Worm (Caenorhabditis elegans) whole organism, mixed stage, embryonic: ENCODE results near the gene ncl-1.

Source experiments
- M03D4.4 ChIP-seq: sonication (generic microtip); optimal IDR thresholded peaks from 2 replicates; lab custom pipeline; 2017; ENCODE audit warnings: mild to moderate bottlenecking, missing genetic modification characterization, missing compliant biosample characterization
- bed-3 ChIP-seq: fragments of 200-800 bp; sonication (Bioruptor generic); optimal IDR thresholded peaks from 3 replicates; lab custom pipeline; 2018; ENCODE audit warnings: mild to moderate bottlenecking, missing genetic modification characterization, moderate library complexity, missing compliant biosample characterization
- blmp-1 ChIP-seq: fragments of 150-350 bp; optimal IDR thresholded peaks from 2 replicates; lab custom pipeline; 2014; ENCODE audit warnings: missing biosample characterization, missing genetic modification characterization
- ceh-39 ChIP-seq: fragments of 150-350 bp; optimal IDR thresholded peaks from 2 replicates; lab custom pipeline; 2014; ENCODE audit warnings: missing biosample characterization, missing genetic modification characterization
- ceh-43 ChIP-seq: fragments of 200-800 bp; sonication (Bioruptor generic); optimal IDR thresholded peaks from 2 replicates; lab custom pipeline; 2018; ENCODE audit warnings: mild to moderate bottlenecking, missing genetic modification characterization, moderate library complexity, missing compliant biosample characterization
- ceh-83 ChIP-seq: fragments of 200-800 bp; sonication (Bioruptor generic); optimal IDR thresholded peaks from 2 replicates; lab custom pipeline; 2018; ENCODE audit warnings: mild to moderate bottlenecking, missing genetic modification characterization, missing compliant biosample characterization
- ces-1 ChIP-seq: fragments of 150-350 bp; optimal IDR thresholded peaks from 2 replicates; lab custom pipeline; 2014; ENCODE audit warnings: missing biosample characterization, missing genetic modification reagents, missing genetic modification characterization
- drap-1 ChIP-seq: fragments of 200-800 bp; sonication (Bioruptor generic); optimal IDR thresholded peaks from 3 replicates; lab custom pipeline; 2018; ENCODE audit warnings: mild to moderate bottlenecking, missing genetic modification characterization, missing compliant biosample characterization
- elt-1 ChIP-seq: sonication (generic microtip); optimal IDR thresholded peaks from 2 replicates; lab custom pipeline; 2017; ENCODE audit warnings: missing genetic modification characterization, mild to moderate bottlenecking, missing compliant biosample characterization, antibody characterized with exemption, moderate library complexity, borderline replicate concordance; ENCODE audit not compliant: insufficient read depth
- elt-3 ChIP-seq: fragments of 150-350 bp; optimal IDR thresholded peaks from 2 replicates; lab custom pipeline; 2014; ENCODE audit warnings: missing biosample characterization, missing genetic modification characterization
- ham-2 ChIP-seq: fragments of 200-800 bp; sonication (Bioruptor generic); optimal IDR thresholded peaks from 2 replicates; lab custom pipeline; 2018; ENCODE audit warnings: mild to moderate bottlenecking, missing genetic modification characterization, missing compliant biosample characterization
- hlh-1 ChIP-seq: fragments of 150-350 bp; optimal IDR thresholded peaks from 2 replicates; lab custom pipeline; 2014; ENCODE audit warnings: missing biosample characterization, missing genetic modification reagents, missing genetic modification characterization
- lin-13 ChIP-seq: fragments of 150-350 bp; optimal IDR thresholded peaks from 2 replicates; lab custom pipeline; 2014; ENCODE audit warnings: missing biosample characterization, missing genetic modification characterization
- lin-32 ChIP-seq: fragments of 200-800 bp; sonication (Bioruptor generic); optimal IDR thresholded peaks from 2 replicates; lab custom pipeline; 2018; ENCODE audit warnings: mild to moderate bottlenecking, missing genetic modification characterization, missing compliant biosample characterization
- lsy-2 ChIP-seq: fragments of 150-350 bp; optimal IDR thresholded peaks from 2 replicates; lab custom pipeline; 2014; ENCODE audit warnings: missing biosample characterization, missing genetic modification characterization
- mab-5 ChIP-seq: fragments of 150-350 bp; optimal IDR thresholded peaks from 2 replicates; lab custom pipeline; 2014; ENCODE audit warnings: missing biosample characterization, missing genetic modification characterization
- mls-2 ChIP-seq: sonication (generic microtip); optimal IDR thresholded peaks from 2 replicates; lab custom pipeline; 2016; ENCODE audit warnings: mild to moderate bottlenecking, missing genetic modification characterization, moderate library complexity, missing compliant biosample characterization
- nhr-12 ChIP-seq: fragments of 150-350 bp; optimal IDR thresholded peaks from 2 replicates; lab custom pipeline; 2014; ENCODE audit warnings: missing biosample characterization, missing genetic modification characterization
- nhr-2 ChIP-seq: fragments of 150-350 bp; optimal IDR thresholded peaks from 2 replicates; lab custom pipeline; 2014; ENCODE audit warnings: missing biosample characterization, missing genetic modification characterization
- nhr-237 ChIP-seq: fragments of 150-350 bp; optimal IDR thresholded peaks from 2 replicates; lab custom pipeline; 2014; ENCODE audit warnings: missing biosample characterization, missing genetic modification characterization
- nhr-28 ChIP-seq: fragments of 150-350 bp; optimal IDR thresholded peaks from 2 replicates; lab custom pipeline; 2014; ENCODE audit warnings: missing biosample characterization, missing genetic modification characterization
- nhr-76 ChIP-seq: sonication (generic microtip); optimal IDR thresholded peaks from 2 replicates; lab custom pipeline; 2017; ENCODE audit warnings: missing biosample characterization, missing genetic modification characterization
- pha-4 ChIP-seq: fragments of 150-350 bp; optimal IDR thresholded peaks from 2 replicates; lab custom pipeline; 2018; ENCODE audit warnings: missing biosample characterization, missing genetic modification reagents, missing genetic modification characterization
- snpc-4 ChIP-seq: fragments of 150-350 bp; optimal IDR thresholded peaks from 2 replicates; lab custom pipeline; 2014; ENCODE audit warnings: missing biosample characterization, missing genetic modification characterization
- sptf-1 ChIP-seq: sonication (generic microtip); optimal IDR thresholded peaks from 2 replicates; lab custom pipeline; 2017; ENCODE audit warnings: mild to moderate bottlenecking, missing genetic modification characterization, moderate library complexity, missing compliant biosample characterization
- tbx-8 ChIP-seq: fragments of 200-800 bp; sonication (Bioruptor generic); optimal IDR thresholded peaks from 2 replicates; lab custom pipeline; 2018; ENCODE audit warnings: mild to moderate bottlenecking, missing genetic modification characterization, moderate library complexity, missing compliant biosample characterization
- unc-62 ChIP-seq: fragments of 150-350 bp; optimal IDR thresholded peaks from 2 replicates; lab custom pipeline; 2014; ENCODE audit warnings: missing biosample characterization, missing genetic modification reagents, missing genetic modification characterization
- zip-8 ChIP-seq: fragments of 150-350 bp; optimal IDR thresholded peaks from 2 replicates; lab custom pipeline; 2014; ENCODE audit warnings: missing biosample characterization, missing genetic modification characterization
- ztf-11 ChIP-seq: fragments of 150-350 bp; optimal IDR thresholded peaks from 2 replicates; lab custom pipeline; 2014; ENCODE audit warnings: missing biosample characterization, missing genetic modification characterization

ncl-1 gene

ce11 chrIII:7721513-7721912, 2.0 kb downstream of the ncl-1 start:
- TF ChIP-seq ceh-83 (GFP tag; lab: Kevin White, UChicago) (no peak), ztf-11 (tag; lab: Kevin White, UChicago) (no peak), sptf-1 (tag; lab: Kevin White, UChicago) (no peak), mls-2 (no peak)

ce11 chrIII:7722411-7722810, 2.9 kb downstream of the ncl-1 start:
- TF ChIP-seq ceh-39 (tag; lab: Kevin White, UChicago) (no peak), ces-1 (GFP tag; lab: Kevin White, UChicago) (no peak), ceh-43 (GFP tag; lab: Kevin White, UChicago) (no peak), nhr-2 (tag; lab: Kevin White, UChicago) (no peak), pha-4 (no peak), zip-8 (no peak), snpc-4 (no peak), elt-3 (no peak), tbx-8 (GFP tag; lab: Kevin White, UChicago) (no peak), nhr-12 (tag; lab: Kevin White, UChicago) (no peak), nhr-28 (no peak), hlh-1 (tag; lab: Kevin White, UChicago) (no peak), drap-1 (no peak), ztf-11 (tag; lab: Kevin White, UChicago) (no peak), sptf-1 (tag; lab: Kevin White, UChicago) (no peak)

ce11 chrIII:7722999-7723398, 3.5 kb downstream of the ncl-1 start:
- no peak for TF ChIP-seq nhr-76 (tag; lab: Kevin White, UChicago)
- no peak for TF ChIP-seq hlh-1 (tag; lab: Kevin White, UChicago)
- no peak for TF ChIP-seq M03D4.4 (tag; lab: Kevin White, UChicago)
- no peak for TF ChIP-seq ces-1 (GFP tag; lab: Kevin White, UChicago)
- no peak for TF ChIP-seq nhr-237 (tag; lab: Kevin White, UChicago)
- TF ChIP-seq ham-2 (GFP tag; lab: Kevin White, UChicago), result no peak
- no peak for TF ChIP-seq bed-3
- TF ChIP-seq lin-32 (GFP tag; lab: Kevin White, UChicago), result no peak
- no peak for TF ChIP-seq elt-1 (tag; lab: Kevin White, UChicago)
- no peak for TF ChIP-seq mab-5
- TF ChIP-seq mls-2, result no peak
- TF ChIP-seq sptf-1 (tag; lab: Kevin White, UChicago), result no peak
- TF ChIP-seq ceh-39 (tag; lab: Kevin White, UChicago), result no peak
- TF ChIP-seq, all 35 proteins: peak for 0

- TF ChIP-seq lin-13 (tag; lab: Kevin White, UChicago) (no peak), ces-1 (GFP tag; lab: Kevin White, UChicago) (peak; percentile 97), lsy-2 (tag; lab: Kevin White, UChicago) (peak; percentile 22), nhr-28 (no peak), ceh-43 (GFP tag; lab: Kevin White, UChicago) (no peak), tbx-8 (GFP tag; lab: Kevin White, UChicago) (no peak), elt-3 (no peak), blmp-1 (tag; lab: Kevin White, UChicago) (no peak)
Observed at ce11 chrIII:7723412-7724068, 4.0 kb downstream of the ncl-1 start.

ce11 chrIII:7724433-7724832, 4.9 kb downstream of the ncl-1 start:
- TF ChIP-seq ceh-39 (tag; lab: Kevin White, UChicago), result no peak
- TF ChIP-seq nhr-12 (tag; lab: Kevin White, UChicago), result no peak
- TF ChIP-seq ceh-43 (GFP tag; lab: Kevin White, UChicago), result no peak
- TF ChIP-seq snpc-4, result no peak
- TF ChIP-seq unc-62, result no peak
